Worm (Caenorhabditis elegans) whole organism, L3 larva: ENCODE data around the gene C25F9.8.

ENCODE experiments used
- ZK546.5 ChIP-seq: sonication (generic microtip); optimal IDR thresholded peaks from 2 replicates; lab custom pipeline; 2017; ENCODE audit warnings: missing biosample characterization, missing genetic modification characterization
- aly-2 ChIP-seq: fragments of 150-350 bp; optimal IDR thresholded peaks from 2 replicates; lab custom pipeline; 2014; ENCODE audit warnings: missing biosample characterization, missing genetic modification characterization
- ama-1 ChIP-seq: fragments of 150-350 bp; optimal IDR thresholded peaks from 2 replicates; lab custom pipeline; 2018
- ceh-16 ChIP-seq: sonication (generic microtip); optimal IDR thresholded peaks from 2 replicates; lab custom pipeline; 2017; ENCODE audit warnings: missing biosample characterization, missing genetic modification characterization
- ceh-82 ChIP-seq: fragments of 150-350 bp; optimal IDR thresholded peaks from 2 replicates; lab custom pipeline; 2014; ENCODE audit warnings: missing biosample characterization, missing genetic modification characterization
- ceh-9 ChIP-seq: sonication (generic microtip); optimal IDR thresholded peaks from 2 replicates; lab custom pipeline; 2018; ENCODE audit warnings: missing biosample characterization, missing genetic modification characterization
- egl-27 ChIP-seq: sonication (generic microtip); optimal IDR thresholded peaks from 4 replicates; lab custom pipeline; 2017; ENCODE audit warnings: missing biosample characterization, missing genetic modification reagents, missing genetic modification characterization
- egl-5 ChIP-seq: fragments of 150-350 bp; optimal IDR thresholded peaks from 2 replicates; lab custom pipeline; 2017; ENCODE audit warnings: missing biosample characterization, missing genetic modification reagents, missing genetic modification characterization, inconsistent platforms
- elt-2 ChIP-seq: sonication (generic microtip); optimal IDR thresholded peaks from 2 replicates; lab custom pipeline; 2016; ENCODE audit warnings: missing genetic modification reagents, mild to moderate bottlenecking, missing genetic modification characterization, missing compliant biosample characterization
- eor-1 ChIP-seq, 2 experiments: fragments of 150-350 bp; optimal IDR thresholded peaks; 2 replicates each; lab custom pipeline; 2014 to 2018; ENCODE audit warnings: missing biosample characterization in 2 of 2, missing genetic modification characterization in 2 of 2
- fkh-10 ChIP-seq: sonication (generic microtip); optimal IDR thresholded peaks from 2 replicates; lab custom pipeline; 2017; ENCODE audit warnings: missing biosample characterization, missing genetic modification reagents, missing genetic modification characterization
- fkh-2 ChIP-seq: fragments of 150-350 bp; optimal IDR thresholded peaks from 2 replicates; lab custom pipeline; 2014; ENCODE audit warnings: missing biosample characterization, missing genetic modification reagents, missing genetic modification characterization
- hmg-11 ChIP-seq: sonication (generic microtip); optimal IDR thresholded peaks from 2 replicates; lab custom pipeline; 2016; ENCODE audit warnings: missing genetic modification characterization, missing compliant biosample characterization
- lin-15B ChIP-seq: fragments of 150-350 bp; optimal IDR thresholded peaks from 2 replicates; lab custom pipeline; 2014; ENCODE audit warnings: missing biosample characterization, missing genetic modification characterization
- lin-39 ChIP-seq: fragments of 150-350 bp; optimal IDR thresholded peaks from 2 replicates; lab custom pipeline; 2018; ENCODE audit warnings: missing biosample characterization, missing genetic modification reagents, missing genetic modification characterization
- lsy-12 ChIP-seq: sonication (generic microtip); optimal IDR thresholded peaks from 2 replicates; lab custom pipeline; 2016; ENCODE audit warnings: mild to moderate bottlenecking, missing genetic modification characterization, missing compliant biosample characterization
- mdl-1 ChIP-seq: fragments of 150-350 bp; optimal IDR thresholded peaks from 2 replicates; lab custom pipeline; 2014; ENCODE audit warnings: missing biosample characterization, missing genetic modification characterization
- mml-1 ChIP-seq: fragments of 150-350 bp; sonication (generic microtip); optimal IDR thresholded peaks from 3 replicates; lab custom pipeline; 2014; ENCODE audit warnings: missing biosample characterization, missing genetic modification characterization
- nfya-1 ChIP-seq: sonication (generic microtip); optimal IDR thresholded peaks from 2 replicates; lab custom pipeline; 2017; ENCODE audit warnings: missing genetic modification characterization, mild to moderate bottlenecking, missing compliant biosample characterization, antibody characterized with exemption, moderate library complexity; ENCODE audit not compliant: insufficient read depth
- nhr-237 ChIP-seq: fragments of 150-350 bp; optimal IDR thresholded peaks from 2 replicates; lab custom pipeline; 2014; ENCODE audit warnings: missing biosample characterization, missing genetic modification characterization
- nhr-76 ChIP-seq: fragments of 150-350 bp; sonication (generic microtip); optimal IDR thresholded peaks from 5 replicates; lab custom pipeline; 2014; ENCODE audit warnings: missing biosample characterization, missing genetic modification characterization
- nhr-77 ChIP-seq: fragments of 150-350 bp; optimal IDR thresholded peaks from 2 replicates; lab custom pipeline; 2014; ENCODE audit warnings: missing biosample characterization, missing genetic modification characterization
- pha-4 ChIP-seq: fragments of 150-350 bp; optimal IDR thresholded peaks from 2 replicates; lab custom pipeline; 2014; ENCODE audit warnings: missing biosample characterization, missing genetic modification reagents, missing genetic modification characterization
- pqm-1 ChIP-seq: fragments of 150-350 bp; optimal IDR thresholded peaks from 2 replicates; lab custom pipeline; 2017; ENCODE audit warnings: missing biosample characterization, missing genetic modification characterization, inconsistent platforms
- sea-2 ChIP-seq: fragments of 150-350 bp; sonication (generic microtip); optimal IDR thresholded peaks from 4 replicates; lab custom pipeline; 2014; ENCODE audit warnings: missing biosample characterization, missing genetic modification reagents, missing genetic modification characterization
- skn-1 ChIP-seq: fragments of 150-350 bp; optimal IDR thresholded peaks from 2 replicates; lab custom pipeline; 2014; ENCODE audit warnings: missing biosample characterization, missing genetic modification characterization
- snpc-4 ChIP-seq: fragments of 150-350 bp; optimal IDR thresholded peaks from 2 replicates; lab custom pipeline; 2014; ENCODE audit warnings: missing biosample characterization, missing genetic modification characterization
- tbx-2 ChIP-seq: sonication (generic microtip); optimal IDR thresholded peaks from 2 replicates; lab custom pipeline; 2016; ENCODE audit warnings: mild to moderate bottlenecking, missing genetic modification characterization, missing compliant biosample characterization
- unc-39 ChIP-seq: sonication (generic microtip); optimal IDR thresholded peaks from 4 replicates; lab custom pipeline; 2017; ENCODE audit warnings: missing biosample characterization, missing genetic modification characterization

Gene C25F9.8

DNA sequence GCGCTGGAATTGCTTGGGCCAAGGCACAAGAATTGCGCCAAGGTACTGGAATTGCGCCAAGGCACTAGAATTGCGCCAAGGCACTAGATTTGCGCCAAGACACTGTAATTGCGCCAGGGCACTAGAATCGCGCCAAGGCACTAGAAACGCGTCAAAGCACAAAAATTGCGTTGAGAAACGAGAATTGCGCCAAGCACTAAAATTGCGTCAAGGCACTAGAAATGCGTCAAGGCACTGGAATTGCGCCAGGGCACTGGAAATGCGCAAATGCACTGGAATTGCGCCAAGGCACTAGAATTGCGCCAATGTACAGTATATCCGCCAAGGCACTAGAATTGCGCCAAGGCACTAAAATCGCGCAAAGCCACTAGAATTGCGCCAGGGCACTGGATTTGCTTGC lies 23.1 kb upstream of the C25F9.8 start:
- TF ChIP-seq lsy-12 (tag; lab: Kevin White, UChicago) (no peak), fkh-2 (tag; lab: Kevin White, UChicago) (no peak), egl-27 (tag; lab: Kevin White, UChicago) (no peak), mml-1 (tag; lab: Kevin White, UChicago) (no peak), snpc-4 (tag; lab: Kevin White, UChicago) (no peak), mdl-1 (tag; lab: Kevin White, UChicago) (no peak), sea-2 (GFP tag; lab: Kevin White, UChicago) (no peak), lin-39 (tag; lab: Kevin White, UChicago) (no peak), ceh-16 (no peak)
- TF ChIP-seq, all 47 proteins: peak for 0

- TF ChIP-seq pqm-1 (tag; lab: Kevin White, UChicago) (peak; percentile 21), elt-2 (peak; percentile 85), ZK546.5 (tag; lab: Kevin White, UChicago) (no peak), pha-4 (peak; percentile 85), aly-2 (tag; lab: Kevin White, UChicago) (no peak)
Observed at ce11 chrV:19377014-19377494, 17.8 kb upstream of the C25F9.8 start, which contains the start of gene nceh-1. TSS of gene nceh-1 (plus strand) at chrV:19377444.

DNA sequence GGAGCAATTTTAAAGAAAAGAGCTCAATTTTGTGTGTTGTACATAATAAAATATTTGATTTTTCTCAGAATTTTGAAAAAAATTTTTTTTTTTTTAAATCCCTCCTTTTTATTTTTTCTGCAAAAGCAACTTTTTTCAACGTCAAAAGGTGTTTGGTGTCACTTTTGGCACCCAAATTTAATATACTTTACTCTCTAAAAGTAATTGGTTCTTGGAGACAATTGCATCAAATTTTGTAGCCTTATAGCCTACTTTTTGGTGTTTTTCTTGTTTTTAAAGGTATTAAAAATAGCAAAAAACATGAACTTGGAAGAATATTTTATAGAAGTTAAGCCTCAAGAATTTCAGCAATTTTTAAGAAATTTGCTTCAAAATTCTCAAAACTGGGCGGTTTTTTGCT lies 13.9 kb upstream of the C25F9.8 start, which contains the start of gene srw-84:
Gene srw-84, plus strand, starts transcription at position 301 of the 400 bp plus-strand sequence.
- no peak for TF ChIP-seq fkh-10 (GFP tag; lab: Kevin White, UChicago)
- no peak for TF ChIP-seq ceh-9
- no peak for TF ChIP-seq skn-1 (tag; lab: Kevin White, UChicago)
- no peak for TF ChIP-seq elt-2
- no peak for TF ChIP-seq ceh-82 (tag; lab: Kevin White, UChicago)
- no peak for TF ChIP-seq ceh-16
- TF ChIP-seq nhr-76, result no peak
- no peak for TF ChIP-seq fkh-2 (tag; lab: Kevin White, UChicago)
- TF ChIP-seq snpc-4 (tag; lab: Kevin White, UChicago), result no peak
- TF ChIP-seq nhr-77 (tag; lab: Kevin White, UChicago), result no peak
- TF ChIP-seq tbx-2 (tag; lab: Kevin White, UChicago), result no peak
- TF ChIP-seq ama-1 (lab: Kevin White, UChicago), result no peak
- no peak for TF ChIP-seq pha-4
- TF ChIP-seq eor-1 (tag; optimal IDR thresholded peaks at IDR 0.05; lab: Kevin White, UChicago), result no peak
- TF ChIP-seq nhr-237 (tag; lab: Kevin White, UChicago), result no peak

DNA sequence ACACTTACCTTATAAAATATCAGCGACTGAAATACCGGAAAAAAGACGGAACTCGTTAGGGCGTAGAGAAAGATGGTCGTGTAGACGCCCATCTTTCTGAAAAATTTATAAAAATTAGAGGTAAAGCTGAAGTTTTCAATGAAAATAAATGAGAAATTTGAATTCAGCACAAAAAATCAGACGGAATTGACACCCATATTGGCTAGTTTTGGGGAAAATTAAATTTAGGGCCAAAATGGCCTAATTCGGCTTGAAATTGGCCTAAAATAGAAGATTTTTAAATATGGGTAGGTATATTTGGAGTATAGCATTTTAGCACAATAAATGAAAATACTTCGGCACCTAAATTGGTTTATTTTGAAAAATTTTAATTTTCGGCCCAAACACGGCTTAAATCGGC lies 4.8 kb upstream of the C25F9.8 start, which contains the start of gene slcr-46.2:
Gene slcr-46.2, minus strand, starts transcription at position 101 of the 400 bp plus-strand sequence.
- no peak for TF ChIP-seq snpc-4 (tag; lab: Kevin White, UChicago)

DNA sequence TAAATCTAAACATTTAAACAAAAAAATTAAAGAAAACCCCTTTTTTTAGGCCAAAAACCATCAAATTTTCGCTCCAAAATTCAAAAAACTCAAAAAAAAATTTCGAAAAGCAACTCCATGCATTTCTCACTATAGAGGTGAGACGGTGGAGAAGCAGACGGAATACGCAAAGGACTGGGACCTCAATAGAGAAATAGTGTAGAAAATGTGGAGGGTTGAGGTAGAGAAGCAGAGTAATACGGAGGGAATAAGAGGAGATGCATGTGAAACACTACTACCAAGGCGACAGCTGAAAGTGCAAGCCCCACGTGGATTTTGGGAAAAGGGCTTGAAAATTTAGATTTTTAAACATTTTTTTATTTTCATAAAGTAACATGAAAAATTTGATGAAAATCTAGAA lies 3.6 kb upstream of the C25F9.8 start:
- TF ChIP-seq lsy-12 (tag; lab: Kevin White, UChicago), result no peak
- TF ChIP-seq nhr-76, result no peak
- TF ChIP-seq hmg-11, result peak; percentile 55
- no peak for TF ChIP-seq aly-2 (tag; lab: Kevin White, UChicago)
- no peak for TF ChIP-seq mml-1 (tag; lab: Kevin White, UChicago)
- no peak for TF ChIP-seq sea-2 (GFP tag; lab: Kevin White, UChicago)
- TF ChIP-seq unc-39 (tag; lab: Kevin White, UChicago), result no peak
- peak; percentile 33 for TF ChIP-seq nfya-1

DNA sequence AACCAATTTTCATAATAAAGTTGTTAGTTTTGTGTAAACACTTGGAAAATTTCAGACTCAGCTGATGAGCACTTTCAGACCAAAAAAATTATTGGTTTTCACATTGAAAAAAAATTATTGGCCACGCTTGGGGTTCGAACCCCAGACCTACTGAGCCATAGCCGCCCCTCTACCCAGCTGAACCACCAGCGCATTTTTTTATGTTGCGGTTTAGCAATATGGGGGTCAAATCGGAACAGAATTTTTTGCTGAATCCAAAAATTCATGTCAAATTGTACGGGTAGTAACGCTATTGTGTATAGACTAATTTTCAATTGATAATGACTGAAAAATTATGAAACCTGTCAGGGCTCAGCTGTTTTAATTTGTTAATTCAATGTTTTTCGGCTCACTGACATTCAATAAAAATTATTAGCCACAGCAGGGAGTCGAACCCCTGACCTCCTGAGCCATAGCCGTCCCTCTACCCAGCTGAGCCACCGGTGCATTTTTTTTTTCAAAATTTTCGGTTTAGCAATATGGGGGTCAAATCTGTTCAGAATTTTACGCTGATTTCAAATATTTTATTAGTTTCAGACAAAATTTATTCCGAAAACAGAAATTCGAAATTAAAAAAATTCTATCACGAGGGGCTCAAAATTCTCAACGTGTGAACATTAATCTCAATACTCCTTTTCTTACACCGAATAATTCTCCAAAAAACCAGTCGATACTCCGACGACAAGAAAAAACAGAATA lies 1.9 kb downstream of the C25F9.8 start:
- TF ChIP-seq ama-1 (lab: Kevin White, UChicago) (no peak), lin-15B (no peak), nhr-77 (tag; lab: Kevin White, UChicago) (no peak), fkh-2 (tag; lab: Kevin White, UChicago) (no peak), egl-5 (no peak), elt-2 (no peak), unc-39 (tag; lab: Kevin White, UChicago) (no peak), ceh-9 (no peak), lin-39 (tag; lab: Kevin White, UChicago) (no peak), nhr-237 (tag; lab: Kevin White, UChicago) (no peak), nfya-1 (no peak), lsy-12 (tag; lab: Kevin White, UChicago) (no peak), hmg-11 (no peak)
